Fruit fly (Drosophila melanogaster): ENCODE results near the gene CG42740.

Gene CG42740

dm6 chr3R:30450224-30450623 is 27.5 kb upstream of the CG42740 start (continued):
- peak; percentile 75 for TF ChIP-seq CG2120 (GFP tag; optimal IDR thresholded peaks at IDR 0.05)
- TF ChIP-seq zfh2 (GFP tag; optimal IDR thresholded peaks at IDR 0.05) = peak; percentile 49
- peak; percentile 82 for TF ChIP-seq CG17568 (GFP tag; optimal IDR thresholded peaks at IDR 0.05)
- TF ChIP-seq oc (tag; optimal IDR thresholded peaks at IDR 0.05) = no peak
- TF ChIP-seq esg (GFP tag; conservative IDR thresholded peaks at IDR 0.05) = no peak
- no peak; the same call in 1 of the 2 replicates for TF ChIP-seq chm (GFP tag; IDR thresholded peaks at IDR 0.05)
- no peak for TF ChIP-seq klu (GFP tag; IDR thresholded peaks at IDR 0.05)
- TF ChIP-seq ssp (GFP tag; IDR thresholded peaks at IDR 0.05) = peak; percentile 35; the same call in 1 of the 2 replicates
- TF ChIP-seq ewg (GFP tag; optimal IDR thresholded peaks at IDR 0.05) = peak; percentile 44
- peak; percentile 45 for TF ChIP-seq az2 (GFP tag; optimal IDR thresholded peaks at IDR 0.05)
- peak; percentile 38 for TF ChIP-seq CG13894 (tag; optimal IDR thresholded peaks at IDR 0.05)
- TF ChIP-seq Opbp (GFP tag; IDR thresholded peaks at IDR 0.05; ENCODE audit: partially characterized antibody) = no peak
- TF ChIP-seq sens-2 (GFP tag; IDR thresholded peaks at IDR 0.05) = no peak
- peak; percentile 41 for TF ChIP-seq CG9876 (GFP tag; optimal IDR thresholded peaks at IDR 0.05)
- TF ChIP-seq twi (tag; optimal IDR thresholded peaks at IDR 0.05) = no peak
- no peak for TF ChIP-seq stwl (tag; optimal IDR thresholded peaks at IDR 0.05)
- TF ChIP-seq Meics (GFP tag; optimal IDR thresholded peaks at IDR 0.05) = peak; percentile 76
- peak; percentile 84 for TF ChIP-seq Nf-YA (GFP tag; IDR thresholded peaks at IDR 0.05)
- TF ChIP-seq wek (GFP tag; optimal IDR thresholded peaks at IDR 0.05) = peak; percentile 83
- peak; percentile 54 for TF ChIP-seq gro (GFP tag; optimal IDR thresholded peaks at IDR 0.05)
- no peak for TF ChIP-seq CG18262 (tag; optimal IDR thresholded peaks at IDR 0.05)
- TF ChIP-seq CG14014 (GFP tag; IDR thresholded peaks at IDR 0.05) = no peak; the same call in 1 of the 2 replicates
- TF ChIP-seq CG4617 (GFP tag; optimal IDR thresholded peaks at IDR 0.05; ENCODE audit: borderline replicate concordance) = peak; percentile 22
- peak; percentile 0 for TF ChIP-seq CG4424 (GFP tag; optimal IDR thresholded peaks at IDR 0.05)
- peak; percentile 90 for TF ChIP-seq BtbVII (GFP tag; optimal IDR thresholded peaks at IDR 0.05)
- TF ChIP-seq CG7556 (GFP tag; optimal IDR thresholded peaks at IDR 0.05) = peak; percentile 57
- TF ChIP-seq CG15514 (GFP tag; optimal IDR thresholded peaks at IDR 0.05) = peak; percentile 75
- TF ChIP-seq CG33213 (GFP tag; optimal IDR thresholded peaks at IDR 0.05) = peak; percentile 90
- TF ChIP-seq da (GFP tag; optimal IDR thresholded peaks at IDR 0.05) = peak; percentile 64
- peak; percentile 49 for TF ChIP-seq lilli (GFP tag; optimal IDR thresholded peaks at IDR 0.05)
- TF ChIP-seq D (optimal IDR thresholded peaks at IDR 0.05) = no peak
- peak; percentile 75 for TF ChIP-seq D (GFP tag; optimal IDR thresholded peaks at IDR 0.05)
- peak; percentile 79 for TF ChIP-seq her (GFP tag; optimal IDR thresholded peaks at IDR 0.05)
- TF ChIP-seq CG30020 (tag; optimal IDR thresholded peaks at IDR 0.05) = no peak
- peak; percentile 88 for TF ChIP-seq CG12071 (GFP tag; optimal IDR thresholded peaks at IDR 0.05)
- TF ChIP-seq CG1024 (GFP tag; IDR thresholded peaks at IDR 0.05) = peak; percentile 90; the same call in 1 of the 2 replicates
- peak; percentile 23 for TF ChIP-seq sd (tag; optimal IDR thresholded peaks at IDR 0.05)
- peak; percentile 36 for TF ChIP-seq Sry-β (GFP tag; optimal IDR thresholded peaks at IDR 0.05)
- peak; percentile 14; the same call in 1 of the 2 replicates for TF ChIP-seq ttk (GFP tag; IDR thresholded peaks at IDR 0.05)
- TF ChIP-seq CG1832 (GFP tag; optimal IDR thresholded peaks at IDR 0.05) = peak; percentile 23
- peak; percentile 81 for TF ChIP-seq slbo (GFP tag; IDR thresholded peaks at IDR 0.05)
- peak; percentile 51 for TF ChIP-seq dmrt99B (tag; optimal IDR thresholded peaks at IDR 0.05)
- TF ChIP-seq jumu (GFP tag; optimal IDR thresholded peaks at IDR 0.05) = peak; percentile 59
- TF ChIP-seq CG12155 (GFP tag; optimal IDR thresholded peaks at IDR 0.05) = peak; percentile 41
- TF ChIP-seq eve (GFP tag; optimal IDR thresholded peaks at IDR 0.05) = no peak
- TF ChIP-seq sim (GFP tag; IDR thresholded peaks at IDR 0.05) = peak; percentile 88
- TF ChIP-seq kay (GFP tag; optimal IDR thresholded peaks at IDR 0.05) = peak; percentile 28
- peak; percentile 88 for TF ChIP-seq CG18476 (GFP tag; optimal IDR thresholded peaks at IDR 0.05)
- TF ChIP-seq Fer3 (tag; optimal IDR thresholded peaks at IDR 0.05) = peak; percentile 83
- peak; percentile 67 for TF ChIP-seq CG12769 (tag; optimal IDR thresholded peaks at IDR 0.05)
- peak; percentile 74 for TF ChIP-seq ara (GFP tag; IDR thresholded peaks at IDR 0.05)

Measured in whole organism, embryonic.